Worm (Caenorhabditis elegans): ENCODE measurements around the gene Y62H9A.2.

Y62H9A.2 gene

ce11 chrX:11878109-11878508 is at the start of gene Y62H9A.2:
Gene Y62H9A.2, minus strand, starts transcription at chrX:11878209.
- TF ChIP-seq fkh-10 (GFP tag; optimal IDR thresholded peaks at IDR 0.05) (no peak), pqm-1 (tag; optimal IDR thresholded peaks at IDR 0.05) (no peak), jun-1 (tag; optimal IDR thresholded peaks at IDR 0.05) (no peak), mdl-1 (tag; optimal IDR thresholded peaks at IDR 0.05) (no peak), lsy-12 (tag; optimal IDR thresholded peaks at IDR 0.05) (no peak), lin-39 (tag; optimal IDR thresholded peaks at IDR 0.05) (no peak), lin-15B (tag; optimal IDR thresholded peaks at IDR 0.05) (no peak), tbx-2 (tag; optimal IDR thresholded peaks at IDR 0.05) (no peak), ztf-11 (tag; optimal IDR thresholded peaks at IDR 0.05) (no peak), fos-1 (tag; optimal IDR thresholded peaks at IDR 0.05) (no peak), daf-12 (tag; optimal IDR thresholded peaks at IDR 0.05) (no peak), ztf-4 (tag; optimal IDR thresholded peaks at IDR 0.05) (no peak), unc-39 (tag; optimal IDR thresholded peaks at IDR 0.05) (no peak), nhr-76 (tag; optimal IDR thresholded peaks at IDR 0.05) (no peak), aly-2 (tag; optimal IDR thresholded peaks at IDR 0.05) (no peak), ZK546.5 (tag; optimal IDR thresholded peaks at IDR 0.05) (no peak), ceh-28 (tag; optimal IDR thresholded peaks at IDR 0.05) (no peak)

ce11 chrX:11927585-11927984 is 49.6 kb upstream of the Y62H9A.2 start, which contains the start of gene F55G7.4:
Gene F55G7.4, plus strand, starts transcription at chrX:11927885.
- no peak for TF ChIP-seq daf-12 (tag; optimal IDR thresholded peaks at IDR 0.05)
- TF ChIP-seq nfya-1 (tag; optimal IDR thresholded peaks at IDR 0.05; ENCODE audit: insufficient read depth): no peak
- TF ChIP-seq egl-27 (tag; optimal IDR thresholded peaks at IDR 0.05): no peak
- no peak for TF ChIP-seq sea-2 (GFP tag; optimal IDR thresholded peaks at IDR 0.05)
- no peak for TF ChIP-seq ZK546.5 (tag; optimal IDR thresholded peaks at IDR 0.05)
- TF ChIP-seq lsy-12 (tag; optimal IDR thresholded peaks at IDR 0.05): no peak

ce11 chrX:11925243-11925642 is 47.2 kb upstream of the Y62H9A.2 start:
- TF ChIP-seq pqm-1 (tag; optimal IDR thresholded peaks at IDR 0.05): peak; percentile 3
- TF ChIP-seq elt-2 (tag; optimal IDR thresholded peaks at IDR 0.05): peak; percentile 77
- no peak for TF ChIP-seq ama-1 (optimal IDR thresholded peaks at IDR 0.05)

- no peak for TF ChIP-seq lin-39 (tag; optimal IDR thresholded peaks at IDR 0.05)
- no peak for TF ChIP-seq lin-15B (tag; optimal IDR thresholded peaks at IDR 0.05)
- no peak for TF ChIP-seq fos-1 (tag; optimal IDR thresholded peaks at IDR 0.05)
- no peak for TF ChIP-seq sea-2 (GFP tag; optimal IDR thresholded peaks at IDR 0.05)
- TF ChIP-seq mdl-1 (tag; optimal IDR thresholded peaks at IDR 0.05): no peak
- TF ChIP-seq nhr-23 (tag; optimal IDR thresholded peaks at IDR 0.05): no peak
- TF ChIP-seq hmg-11 (tag; optimal IDR thresholded peaks at IDR 0.05): peak; percentile 20
- TF ChIP-seq nfya-1 (tag; optimal IDR thresholded peaks at IDR 0.05; ENCODE audit: insufficient read depth): peak; percentile 25
- TF ChIP-seq jun-1 (tag; optimal IDR thresholded peaks at IDR 0.05): peak; percentile 20
- no peak for TF ChIP-seq R02D3.7 (tag; optimal IDR thresholded peaks at IDR 0.05)
- no peak for TF ChIP-seq ztf-4 (tag; optimal IDR thresholded peaks at IDR 0.05)
- no peak for TF ChIP-seq ZK546.5 (tag; optimal IDR thresholded peaks at IDR 0.05)
- TF ChIP-seq snpc-4 (tag; optimal IDR thresholded peaks at IDR 0.05): peak; percentile 86
- TF ChIP-seq pqm-1 (tag; optimal IDR thresholded peaks at IDR 0.05): no peak
- no peak for TF ChIP-seq nhr-76 (tag; optimal IDR thresholded peaks at IDR 0.05)
- TF ChIP-seq nhr-25 (tag; optimal IDR thresholded peaks at IDR 0.05): peak; percentile 83
- no peak for TF ChIP-seq unc-62 (GFP tag; optimal IDR thresholded peaks at IDR 0.05)
- TF ChIP-seq skn-1 (tag; optimal IDR thresholded peaks at IDR 0.05): peak; percentile 19
- TF ChIP-seq egl-5 (tag; optimal IDR thresholded peaks at IDR 0.05): no peak
- TF ChIP-seq nhr-67 (tag; optimal IDR thresholded peaks at IDR 0.05): no peak
- TF ChIP-seq aly-2 (tag; optimal IDR thresholded peaks at IDR 0.05): no peak
- no peak for TF ChIP-seq nhr-11 (tag; optimal IDR thresholded peaks at IDR 0.05)
- TF ChIP-seq mml-1 (tag; optimal IDR thresholded peaks at IDR 0.05): no peak
- peak; percentile 66 for TF ChIP-seq tbx-2 (tag; optimal IDR thresholded peaks at IDR 0.05)
- peak; percentile 71 for TF ChIP-seq nhr-43 (tag; optimal IDR thresholded peaks at IDR 0.05; ENCODE audit: poor library complexity, severe bottlenecking)
- no peak for TF ChIP-seq ama-1 (optimal IDR thresholded peaks at IDR 0.05)
- no peak for TF ChIP-seq elt-1 (tag; optimal IDR thresholded peaks at IDR 0.05)
- TF ChIP-seq egl-27 (tag; optimal IDR thresholded peaks at IDR 0.05): no peak
- peak; percentile 43 for TF ChIP-seq ceh-82 (tag; optimal IDR thresholded peaks at IDR 0.05)
- TF ChIP-seq unc-39 (tag; optimal IDR thresholded peaks at IDR 0.05): no peak
- TF ChIP-seq nhr-77 (tag; optimal IDR thresholded peaks at IDR 0.05): peak; percentile 82
- TF ChIP-seq lsy-12 (tag; optimal IDR thresholded peaks at IDR 0.05): peak; percentile 9
- TF ChIP-seq ceh-16 (tag; optimal IDR thresholded peaks at IDR 0.05): no peak
- no peak for TF ChIP-seq nhr-12 (tag; optimal IDR thresholded peaks at IDR 0.05)
- TF ChIP-seq elt-3 (tag; optimal IDR thresholded peaks at IDR 0.05): peak in 1 of 3 experiments; percentile 37
- peak; percentile 74 for TF ChIP-seq ceh-28 (tag; optimal IDR thresholded peaks at IDR 0.05)
- no peak for TF ChIP-seq nhr-237 (tag; optimal IDR thresholded peaks at IDR 0.05)
- TF ChIP-seq ceh-9 (tag; optimal IDR thresholded peaks at IDR 0.05): no peak
- TF ChIP-seq fkh-10 (GFP tag; optimal IDR thresholded peaks at IDR 0.05): no peak
- TF ChIP-seq daf-12 (tag; optimal IDR thresholded peaks at IDR 0.05): no peak
- no peak for TF ChIP-seq eor-1 (tag; optimal IDR thresholded peaks at IDR 0.05)
- TF ChIP-seq fkh-2 (tag; optimal IDR thresholded peaks at IDR 0.05): no peak
- TF ChIP-seq pha-4 (tag; optimal IDR thresholded peaks at IDR 0.05): no peak
Measured at ce11 chrX:11924158-11924557, 46.1 kb upstream of the Y62H9A.2 start, which contains the start of gene F55G7.1. Gene F55G7.1, plus strand, starts transcription at chrX:11924433.
